Fruit fly (Drosophila melanogaster) whole organism, larva: Measurements from ENCODE around the gene PAN3.
A peak's percentile ranks its signal among the peaks of the same experiment; 100 is the strongest.

Experiments
- noc ChIP-seq: fragments of 200-800 bp; sonication (Bioruptor generic); optimal IDR thresholded peaks from 3 replicates; lab custom pipeline; 2019; ENCODE audit warnings: missing biosample characterization, mild to moderate bottlenecking, missing genetic modification characterization, moderate library complexity

Gene PAN3

DNA sequence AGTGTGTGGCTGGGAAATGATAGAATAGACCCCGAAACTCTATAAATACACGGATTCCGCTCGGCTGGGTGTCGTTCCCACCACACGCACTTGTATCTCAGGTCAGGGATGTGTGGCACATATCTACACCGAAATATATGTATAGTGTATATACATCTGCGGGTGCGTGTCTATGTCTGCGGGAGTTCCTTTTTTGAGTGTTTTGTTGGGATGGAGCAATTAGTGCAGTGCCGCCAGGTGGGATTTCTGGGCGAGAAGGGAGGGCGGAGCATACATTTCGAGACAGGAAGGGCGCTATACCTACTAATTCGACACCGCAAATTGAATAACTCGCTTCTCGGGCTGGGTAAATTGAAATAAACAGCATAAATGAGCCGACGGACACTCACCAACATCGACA lies 55.5 kb downstream of the PAN3 start:
- no peak for TF ChIP-seq noc (tag; lab: Kevin White, UChicago)

dm6 chr3L:3127544-3127943 lies 56.6 kb downstream of the PAN3 start, which contains the start of gene promL:
TSS of gene promL (minus strand) at chr3L:3127724.
- TF ChIP-seq noc (tag; lab: Kevin White, UChicago), result no peak

DNA sequence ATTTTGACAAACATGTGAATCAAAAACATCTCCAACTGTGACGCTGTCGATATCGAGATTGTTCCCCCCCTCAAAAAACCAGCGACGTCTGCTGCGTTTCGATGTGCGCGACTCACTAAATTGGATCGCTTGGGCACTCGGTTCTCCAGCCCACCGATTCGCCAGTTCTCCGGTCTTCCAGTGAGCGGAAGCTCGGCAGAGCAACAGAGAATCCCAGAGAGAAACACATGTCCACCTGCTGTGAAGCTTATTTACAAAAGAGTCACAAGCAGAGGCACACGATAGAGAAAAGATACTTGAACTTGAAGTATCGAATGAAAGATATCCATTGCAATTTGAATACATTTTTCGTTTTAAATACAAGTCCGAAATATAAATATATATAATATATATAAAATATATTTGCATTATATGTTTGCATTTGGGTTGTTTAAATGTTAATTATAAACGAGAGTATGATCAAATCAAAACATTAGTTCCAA lies 63.2 kb downstream of the PAN3 start:
- TF ChIP-seq noc (tag; lab: Kevin White, UChicago), result peak; percentile 11
